Worm (Caenorhabditis elegans): Measurements from ENCODE around the gene C54F6.3.

DNA sequence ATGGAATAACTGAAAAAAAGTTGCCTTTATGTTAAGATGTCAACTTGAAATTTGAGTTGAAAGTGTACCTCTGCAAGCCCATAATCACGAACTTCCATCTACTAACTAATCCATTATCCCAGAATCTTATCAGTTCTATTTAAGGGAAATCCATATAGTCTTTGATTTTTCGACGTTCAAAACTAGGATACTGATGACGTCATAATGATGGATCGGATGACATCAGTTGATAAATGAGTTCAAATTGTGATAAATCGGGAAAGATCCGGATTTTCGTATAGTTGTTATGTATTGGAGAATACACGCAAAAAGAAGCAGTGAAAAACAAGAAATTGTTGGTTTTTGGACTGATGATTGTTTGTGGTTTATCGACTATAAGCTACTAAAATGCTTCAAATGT lies 10.7 kb downstream of the C54F6.3 start:
- TF ChIP-seq attf-6 (GFP tag; IDR thresholded peaks at IDR 0.05) (no peak), F49E8.2 (tag; optimal IDR thresholded peaks at IDR 0.05; ENCODE audit: insufficient read depth) (no peak), dpl-1 (GFP tag; optimal IDR thresholded peaks at IDR 0.05) (no peak), unc-62 (GFP tag; optimal IDR thresholded peaks at IDR 0.05) (no peak), attf-3 (GFP tag; conservative IDR thresholded peaks at IDR 0.05) (no peak), ceh-40 (GFP tag; IDR thresholded peaks at IDR 0.05) (no peak), cebp-2 (GFP tag; IDR thresholded peaks at IDR 0.05) (no peak), snpc-4 (GFP tag; optimal IDR thresholded peaks at IDR 0.05) (no peak), snpc-4 (tag; optimal IDR thresholded peaks at IDR 0.05) (no peak), ceh-79 (tag; optimal IDR thresholded peaks at IDR 0.05) (no peak), akir-1 (GFP tag; optimal IDR thresholded peaks at IDR 0.05) (no peak), aptf-3 (GFP tag; IDR thresholded peaks at IDR 0.05) (no peak)
